Worm (Caenorhabditis elegans) whole organism, young adult: ENCODE results near the gene Y5F2A.4.

ENCODE experiments used
- B0035.1 ChIP-seq: sonication (generic microtip); optimal IDR thresholded peaks from 2 replicates; lab custom pipeline; 2016; ENCODE audit warnings: missing genetic modification characterization, mild to moderate bottlenecking, missing compliant biosample characterization, missing genotype, missing genetic modification reagents
- B0336.3 ChIP-seq: fragments of 200-800 bp; sonication (Bioruptor generic); IDR thresholded peaks from 2 replicates; pipeline ENCODE4 v1.3.6; 2022; ENCODE audit warnings: missing genetic modification characterization, missing compliant biosample characterization
- D2030.7 ChIP-seq: fragments of 200-800 bp; sonication (Bioruptor generic); IDR thresholded peaks from 2 replicates; pipeline ENCODE4 v1.3.6; 2022; ENCODE audit warnings: missing genetic modification reagents, missing genetic modification characterization, missing compliant biosample characterization
- F33H1.4 ChIP-seq: fragments of 200-800 bp; sonication (Bioruptor generic); IDR thresholded peaks from 2 replicates; pipeline ENCODE4 v1.3.6; 2022; ENCODE audit warnings: missing genetic modification reagents, missing genetic modification characterization, missing compliant biosample characterization
- F39B2.1 ChIP-seq: fragments of 200-800 bp; sonication (Bioruptor generic); IDR thresholded peaks from 2 replicates; pipeline ENCODE4 v1.3.6; 2022; ENCODE audit warnings: missing genetic modification reagents, missing genetic modification characterization, missing compliant biosample characterization
- F55B11.4 ChIP-seq: sonication (generic microtip); optimal IDR thresholded peaks from 2 replicates; lab custom pipeline; 2016; ENCODE audit warnings: missing compliant biosample characterization, missing genetic modification characterization, borderline replicate concordance; ENCODE audit not compliant: insufficient read depth
- F57C9.4 ChIP-seq: sonication (generic microtip); optimal IDR thresholded peaks from 2 replicates; lab custom pipeline; 2017; ENCODE audit warnings: mild to moderate bottlenecking, missing genetic modification characterization, missing compliant biosample characterization
- K11D2.4 ChIP-seq: fragments of 200-800 bp; sonication (Bioruptor generic); IDR thresholded peaks from 2 replicates; pipeline ENCODE4 v1.3.6; 2022; ENCODE audit warnings: missing genetic modification reagents, missing genetic modification characterization, missing compliant biosample characterization
- T26A5.8 ChIP-seq: sonication (generic microtip); optimal IDR thresholded peaks from 2 replicates; lab custom pipeline; 2016; ENCODE audit warnings: missing genetic modification characterization, missing compliant biosample characterization
- Y56A3A.18 ChIP-seq: fragments of 200-800 bp; sonication (Bioruptor generic); IDR thresholded peaks from 2 replicates; pipeline ENCODE4 v1.3.6; 2022; ENCODE audit warnings: missing genetic modification reagents, missing genetic modification characterization, missing compliant biosample characterization
- Y95B8A.8 ChIP-seq: fragments of 200-800 bp; sonication (Bioruptor generic); IDR thresholded peaks from 2 replicates; pipeline ENCODE4 v1.3.6; 2022; ENCODE audit warnings: missing genetic modification reagents, missing genetic modification characterization, missing compliant biosample characterization
- atf-7 ChIP-seq: sonication (generic microtip); optimal IDR thresholded peaks from 2 replicates; lab custom pipeline; 2017; ENCODE audit warnings: mild to moderate bottlenecking, missing genetic modification characterization, missing compliant biosample characterization
- athp-1 ChIP-seq: sonication (generic microtip); optimal IDR thresholded peaks from 2 replicates; lab custom pipeline; 2017; ENCODE audit warnings: mild to moderate bottlenecking, missing genetic modification characterization, missing compliant biosample characterization
- attf-5 ChIP-seq: fragments of 200-800 bp; sonication (Bioruptor generic); optimal IDR thresholded peaks from 2 replicates; lab custom pipeline; 2018; ENCODE audit warnings: mild to moderate bottlenecking, missing genetic modification characterization, missing compliant biosample characterization
- attf-6 ChIP-seq: fragments of 200-800 bp; sonication (Bioruptor generic); IDR thresholded peaks from 2 replicates; pipeline ENCODE4 v1.3.6; 2022; ENCODE audit warnings: missing genetic modification reagents, missing genetic modification characterization, missing compliant biosample characterization
- cebp-2 ChIP-seq: fragments of 200-800 bp; sonication (Bioruptor generic); IDR thresholded peaks from 2 replicates; pipeline ENCODE4 v1.3.6; 2022; ENCODE audit warnings: missing genetic modification characterization, missing compliant biosample characterization
- ceh-100 ChIP-seq: fragments of 200-800 bp; sonication (Bioruptor generic); IDR thresholded peaks from 2 replicates; pipeline ENCODE4 v1.3.6; 2022; ENCODE audit warnings: missing genetic modification reagents, missing genetic modification characterization, missing compliant biosample characterization
- ceh-40 ChIP-seq: fragments of 200-800 bp; sonication (Bioruptor generic); IDR thresholded peaks from 2 replicates; pipeline ENCODE4 v1.3.6; 2022; ENCODE audit warnings: missing genetic modification characterization, missing compliant biosample characterization
- dox-1 ChIP-seq: fragments of 200-800 bp; sonication (Bioruptor generic); IDR thresholded peaks from 2 replicates; pipeline ENCODE4 v1.3.6; 2022; ENCODE audit warnings: missing genetic modification reagents, missing genetic modification characterization, missing compliant biosample characterization
- egrh-3 ChIP-seq: fragments of 200-800 bp; sonication (Bioruptor generic); IDR thresholded peaks from 2 replicates; pipeline ENCODE4 v1.3.6; 2022; ENCODE audit warnings: missing genetic modification reagents, missing genetic modification characterization, missing compliant biosample characterization
- ets-4 ChIP-seq: fragments of 200-800 bp; sonication (Bioruptor generic); optimal IDR thresholded peaks from 2 replicates; lab custom pipeline; 2018; ENCODE audit warnings: mild to moderate bottlenecking, missing genetic modification characterization, missing compliant biosample characterization
- hlh-12 ChIP-seq: sonication (generic microtip); optimal IDR thresholded peaks from 2 replicates; lab custom pipeline; 2016; ENCODE audit warnings: missing genetic modification characterization, missing compliant biosample characterization
- hmg-1.2 ChIP-seq: fragments of 200-800 bp; sonication (Bioruptor generic); IDR thresholded peaks from 2 replicates; pipeline ENCODE4 v1.3.6; 2022; ENCODE audit warnings: missing genetic modification reagents, missing genetic modification characterization, missing compliant biosample characterization
- hsf-1 ChIP-seq: fragments of 200-800 bp; sonication (Bioruptor generic); IDR thresholded peaks from 2 replicates; pipeline ENCODE4 v1.3.6; 2022; ENCODE audit warnings: missing genetic modification reagents, missing genetic modification characterization, missing compliant biosample characterization
- lag-1 ChIP-seq: fragments of 200-800 bp; sonication (Bioruptor generic); IDR thresholded peaks from 2 replicates; pipeline ENCODE4 v1.3.6; 2022; ENCODE audit warnings: missing genetic modification reagents, missing genetic modification characterization, missing compliant biosample characterization
- lin-26 ChIP-seq: fragments of 200-800 bp; sonication (Bioruptor generic); IDR thresholded peaks from 2 replicates; pipeline ENCODE4 v1.3.6; 2022; ENCODE audit warnings: missing genetic modification reagents, missing genetic modification characterization, missing compliant biosample characterization
- lin-40 ChIP-seq: sonication (generic microtip); optimal IDR thresholded peaks from 2 replicates; lab custom pipeline; 2016; ENCODE audit warnings: missing genetic modification characterization, mild to moderate bottlenecking, missing compliant biosample characterization, missing genotype, missing genetic modification reagents
- lin-54 ChIP-seq: fragments of 200-800 bp; sonication (Bioruptor generic); optimal IDR thresholded peaks from 2 replicates; lab custom pipeline; 2018; ENCODE audit warnings: mild to moderate bottlenecking, missing genetic modification characterization, missing compliant biosample characterization
- lsl-1 ChIP-seq: fragments of 200-800 bp; sonication (Bioruptor generic); optimal IDR thresholded peaks from 2 replicates; lab custom pipeline; 2018; ENCODE audit warnings: mild to moderate bottlenecking, missing genetic modification characterization, moderate library complexity, missing compliant biosample characterization
- madf-10 ChIP-seq: sonication (generic microtip); optimal IDR thresholded peaks from 2 replicates; lab custom pipeline; 2016; ENCODE audit warnings: mild to moderate bottlenecking, missing genetic modification characterization, missing compliant biosample characterization
- madf-6 ChIP-seq: fragments of 200-800 bp; sonication (Bioruptor generic); IDR thresholded peaks from 2 replicates; pipeline ENCODE4 v1.3.6; 2022; ENCODE audit warnings: missing genetic modification reagents, missing genetic modification characterization, missing compliant biosample characterization
- madf-8 ChIP-seq: fragments of 200-800 bp; sonication (Bioruptor generic); conservative IDR thresholded peaks from 2 replicates; pipeline ENCODE4 v1.3.6; 2022; ENCODE audit warnings: missing genetic modification reagents, missing genetic modification characterization, missing compliant biosample characterization
- mxl-1 ChIP-seq: sonication (generic microtip); optimal IDR thresholded peaks from 2 replicates; lab custom pipeline; 2016; ENCODE audit warnings: missing genetic modification characterization, missing compliant biosample characterization
- nhr-80 ChIP-seq: sonication (generic microtip); optimal IDR thresholded peaks from 2 replicates; lab custom pipeline; 2016; ENCODE audit warnings: missing genetic modification characterization, missing compliant biosample characterization
- nhr-90 ChIP-seq: sonication (generic microtip); optimal IDR thresholded peaks from 2 replicates; lab custom pipeline; 2016; ENCODE audit warnings: missing genotype, mild to moderate bottlenecking, missing genetic modification characterization, missing compliant biosample characterization
- pbrm-1 ChIP-seq: fragments of 200-800 bp; sonication (Bioruptor generic); IDR thresholded peaks from 2 replicates; pipeline ENCODE4 v1.3.6; 2022; ENCODE audit warnings: missing genetic modification reagents, missing genetic modification characterization, missing compliant biosample characterization
- rpc-1 ChIP-seq, 2 experiments: fragments of 150-350 bp in 1 of 2; sonication (generic microtip) in 1 of 2; optimal IDR thresholded peaks; 2 replicates each; lab custom pipeline; 2014 to 2018; ENCODE audit warnings: missing biosample characterization in 1 of 2, missing genetic modification characterization in 1 of 2, missing genetic modification reagents in 1 of 2, missing genotype in 1 of 2
- sdz-38 ChIP-seq: sonication (generic microtip); optimal IDR thresholded peaks from 2 replicates; lab custom pipeline; 2016; ENCODE audit warnings: missing genotype, missing genetic modification characterization, missing compliant biosample characterization
- snpc-1.3 ChIP-seq: sonication (generic microtip); optimal IDR thresholded peaks from 2 replicates; lab custom pipeline; 2017; ENCODE audit warnings: missing genetic modification characterization, mild to moderate bottlenecking, missing compliant biosample characterization, antibody characterized with exemption, moderate library complexity, missing genotype, missing genetic modification reagents; ENCODE audit not compliant: insufficient read depth
- snpc-4 ChIP-seq, 5 experiments: fragments of 150-350 bp in 1 of 5; sonication (generic microtip) in 4 of 5; optimal IDR thresholded peaks; 2 replicates each; lab custom pipeline; 2014 to 2018; ENCODE audit warnings: missing genetic modification characterization in 5 of 5, missing biosample characterization in 3 of 5, antibody characterized with exemption in 2 of 5, mild to moderate bottlenecking in 2 of 5, missing compliant biosample characterization in 2 of 5, missing genotype in 2 of 5, moderate library complexity in 2 of 5, missing genetic modification reagents in 1 of 5
- tbp1 ChIP-seq: fragments of 200-800 bp; sonication (Bioruptor generic); optimal IDR thresholded peaks from 2 replicates; lab custom pipeline; 2018; ENCODE audit warnings: mild to moderate bottlenecking, missing genetic modification characterization, missing compliant biosample characterization
- unc-130 ChIP-seq: sonication (generic microtip); optimal IDR thresholded peaks from 2 replicates; lab custom pipeline; 2016; ENCODE audit warnings: missing genetic modification reagents, missing genetic modification characterization, missing compliant biosample characterization
- unc-62 ChIP-seq: fragments of 150-350 bp; optimal IDR thresholded peaks from 2 replicates; lab custom pipeline; 2014; ENCODE audit warnings: missing biosample characterization, missing genetic modification reagents, missing genetic modification characterization
- xnd-1 ChIP-seq: sonication (generic microtip); optimal IDR thresholded peaks from 2 replicates; lab custom pipeline; 2016; ENCODE audit warnings: missing genotype, missing genetic modification reagents, missing genetic modification characterization, missing compliant biosample characterization
- zim-3 ChIP-seq: sonication (generic microtip); optimal IDR thresholded peaks from 2 replicates; lab custom pipeline; 2017; ENCODE audit warnings: mild to moderate bottlenecking, missing genetic modification characterization, moderate library complexity, missing compliant biosample characterization
- ztf-18 ChIP-seq: sonication (generic microtip); optimal IDR thresholded peaks from 2 replicates; lab custom pipeline; 2016; ENCODE audit warnings: missing genotype, mild to moderate bottlenecking, missing genetic modification characterization, missing compliant biosample characterization
- ztf-28 ChIP-seq: fragments of 200-800 bp; sonication (Bioruptor generic); IDR thresholded peaks from 2 replicates; pipeline ENCODE4 v1.3.6; 2022; ENCODE audit warnings: missing genetic modification reagents, missing genetic modification characterization, missing compliant biosample characterization

Gene Y5F2A.4

DNA sequence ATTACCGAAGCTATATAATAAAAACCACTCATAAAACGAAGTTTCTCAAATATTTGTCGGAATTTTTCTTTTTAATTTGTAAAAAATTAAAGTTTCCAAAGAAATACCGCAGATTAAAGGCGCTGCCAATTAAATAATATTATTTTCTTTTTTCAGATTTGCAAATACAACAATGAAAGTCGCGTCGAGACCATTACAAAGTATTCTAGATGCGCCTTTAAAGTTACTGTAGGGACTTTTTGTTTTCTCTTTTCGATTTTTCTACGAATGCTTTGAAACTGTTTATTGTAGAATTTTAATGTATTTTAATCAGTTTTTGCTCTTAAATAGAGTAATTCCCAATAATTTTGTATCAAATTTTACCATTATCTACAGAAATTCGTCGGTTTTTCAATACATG, 40.2 kb downstream of the Y5F2A.4 start:
- TF ChIP-seq madf-6 (GFP tag; lab: Robert Waterston, UW) = peak; percentile 61
- 0 out of 2 replicates have a peak, but pooled peaks have one; percentile 18 for TF ChIP-seq madf-8
- peak; percentile 76 for TF ChIP-seq lsl-1 (GFP tag; lab: Kevin White, UChicago)
- TF ChIP-seq F33H1.4 (GFP tag; lab: Robert Waterston, UW) = peak; percentile 78
- no peak for TF ChIP-seq ets-4 (GFP tag; lab: Kevin White, UChicago)
- TF ChIP-seq lin-40 (tag; lab: Kevin White, UChicago) = no peak
- no peak for TF ChIP-seq madf-10 (tag; lab: Kevin White, UChicago)
- no peak for TF ChIP-seq sdz-38
- no peak for TF ChIP-seq hmg-1.2 (GFP tag; lab: Robert Waterston, UW)
- TF ChIP-seq xnd-1 (tag; lab: Kevin White, UChicago) = peak; percentile 64
- no peak for TF ChIP-seq lin-54 (GFP tag; lab: Kevin White, UChicago)

ce11 chrIV:11037118-11037719, 41.2 kb downstream of the Y5F2A.4 start:
- no peak for TF ChIP-seq unc-130 (GFP tag; lab: Kevin White, UChicago)
- no peak for TF ChIP-seq madf-8
- no peak for TF ChIP-seq Y56A3A.18 (GFP tag; lab: Robert Waterston, UW)
- no peak for TF ChIP-seq pbrm-1 (GFP tag; lab: Robert Waterston, UW)
- TF ChIP-seq K11D2.4 (GFP tag; lab: Robert Waterston, UW) = no peak
- no peak for TF ChIP-seq unc-62
- TF ChIP-seq nhr-80 (tag; lab: Kevin White, UChicago) = peak; percentile 67
- TF ChIP-seq atf-7 (tag; lab: Kevin White, UChicago) = peak; percentile 16
- TF ChIP-seq dox-1 (GFP tag; lab: Robert Waterston, UW) = no peak
- TF ChIP-seq B0336.3 (GFP tag; lab: Robert Waterston, UW) = peak; percentile 71
- TF ChIP-seq F39B2.1 (GFP tag; lab: Robert Waterston, UW) = no peak
- no peak for TF ChIP-seq lag-1 (GFP tag; lab: Robert Waterston, UW)
- TF ChIP-seq Y95B8A.8 (GFP tag; lab: Robert Waterston, UW) = no peak
- TF ChIP-seq B0035.1 (tag; lab: Kevin White, UChicago) = no peak
- TF ChIP-seq tbp1 (GFP tag; lab: Kevin White, UChicago) = peak; percentile 7
- no peak for TF ChIP-seq ztf-28 (GFP tag; lab: Robert Waterston, UW)
- peak; percentile 16 for TF ChIP-seq athp-1 (tag; lab: Kevin White, UChicago)
- TF ChIP-seq F55B11.4 = no peak
- no peak for TF ChIP-seq ceh-100 (GFP tag; lab: Robert Waterston, UW)
- TF ChIP-seq egrh-3 (GFP tag; lab: Robert Waterston, UW) = no peak
- no peak for TF ChIP-seq snpc-1.3 (tag; lab: Kevin White, UChicago)
- TF ChIP-seq lin-26 = no peak
- no peak; the same call in 1 of the 2 replicates for TF ChIP-seq D2030.7 (GFP tag; lab: Robert Waterston, UW)
- TF ChIP-seq ztf-18 (tag; lab: Kevin White, UChicago) = peak; percentile 7
- TF ChIP-seq attf-6 (GFP tag; lab: Robert Waterston, UW) = no peak
- TF ChIP-seq madf-6 (GFP tag; lab: Robert Waterston, UW) = peak; percentile 52; the same call in 1 of the 2 replicates
- no peak for TF ChIP-seq rpc-1 (optimal IDR thresholded peaks at IDR 0.05; lab: Kevin White, UChicago)
- no peak for TF ChIP-seq rpc-1 (tag; optimal IDR thresholded peaks at IDR 0.05; lab: Kevin White, UChicago)
- no peak for TF ChIP-seq cebp-2
- no peak for TF ChIP-seq snpc-4 (GFP tag; optimal IDR thresholded peaks at IDR 0.05; lab: Kevin White, UChicago)
- no peak for TF ChIP-seq snpc-4 (tag; optimal IDR thresholded peaks at IDR 0.05; lab: Kevin White, UChicago)
- no peak for TF ChIP-seq F57C9.4 (tag; lab: Kevin White, UChicago)
- no peak for TF ChIP-seq mxl-1 (tag; lab: Kevin White, UChicago)
- no peak for TF ChIP-seq hlh-12 (tag; lab: Kevin White, UChicago)
- no peak for TF ChIP-seq T26A5.8 (tag; lab: Kevin White, UChicago)
- no peak for TF ChIP-seq zim-3 (tag; lab: Kevin White, UChicago)
- no peak for TF ChIP-seq attf-5 (GFP tag; lab: Kevin White, UChicago)
- TF ChIP-seq ceh-40 (GFP tag; lab: Robert Waterston, UW) = no peak
- TF ChIP-seq nhr-90 (tag; lab: Kevin White, UChicago) = no peak
- TF ChIP-seq hsf-1 (GFP tag; lab: Robert Waterston, UW) = peak; percentile 35; the same call in 1 of the 2 replicates
